Fruit fly (Drosophila melanogaster): ENCODE measurements around the gene mRpL11.
A peak's percentile ranks its signal among the peaks of the same experiment; 100 is the strongest.

Gene mRpL11

DNA sequence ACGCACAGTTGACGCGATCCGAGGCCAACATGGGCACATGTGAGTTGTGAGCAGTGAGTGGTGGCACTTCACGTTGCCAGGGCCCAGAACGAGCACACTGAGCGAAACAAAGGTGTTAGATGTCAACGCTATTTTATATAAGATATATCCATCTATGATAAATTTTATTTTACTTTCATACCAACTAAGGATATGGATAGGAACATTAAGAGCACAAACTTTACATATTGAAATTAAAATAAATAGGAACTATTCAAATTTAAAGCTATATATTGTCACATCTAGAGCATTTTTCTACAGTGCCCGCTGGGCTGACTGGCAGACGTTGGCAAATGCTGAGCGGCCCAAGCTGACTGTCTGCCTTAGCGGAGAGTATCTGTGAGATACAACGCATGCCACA is 41.9 kb upstream of the mRpL11 start (continued):
- peak; percentile 53 for TF ChIP-seq bcd (GFP tag; optimal IDR thresholded peaks at IDR 0.05)
- peak; percentile 82 for TF ChIP-seq CG12391 (tag; optimal IDR thresholded peaks at IDR 0.05)
- TF ChIP-seq fd64A (GFP tag; optimal IDR thresholded peaks at IDR 0.05): no peak
- peak; percentile 14 for TF ChIP-seq Meics (GFP tag; optimal IDR thresholded peaks at IDR 0.05)
- TF ChIP-seq CG16863 (GFP tag; optimal IDR thresholded peaks at IDR 0.05): peak; percentile 17
- no peak for TF ChIP-seq HLH54F (GFP tag; optimal IDR thresholded peaks at IDR 0.05)
- no peak for TF ChIP-seq lbe (GFP tag; optimal IDR thresholded peaks at IDR 0.05)
- TF ChIP-seq CG12769 (tag; optimal IDR thresholded peaks at IDR 0.05): peak; percentile 37
- no peak for TF ChIP-seq CG7745 (tag; optimal IDR thresholded peaks at IDR 0.05)
- peak in 1 of 2 experiments; percentile 51 for TF ChIP-seq Pdp1 (GFP tag; optimal IDR thresholded peaks at IDR 0.05)
- no peak for TF ChIP-seq zfh2 (GFP tag; optimal IDR thresholded peaks at IDR 0.05)
- TF ChIP-seq ap (GFP tag; IDR thresholded peaks at IDR 0.05): peak; percentile 39
- TF ChIP-seq CG8765 (GFP tag; IDR thresholded peaks at IDR 0.05): no peak
- no peak for TF ChIP-seq Aef1 (GFP tag; IDR thresholded peaks at IDR 0.05)
- peak; percentile 47 for TF ChIP-seq bab2 (GFP tag; optimal IDR thresholded peaks at IDR 0.05)
- TF ChIP-seq kay (GFP tag; optimal IDR thresholded peaks at IDR 0.05): peak; percentile 38
- TF ChIP-seq CG32772 (GFP tag; IDR thresholded peaks at IDR 0.05): no peak
- no peak for TF ChIP-seq Lpt (GFP tag; optimal IDR thresholded peaks at IDR 0.05)
- no peak for TF ChIP-seq Taf1 (GFP tag; IDR thresholded peaks at IDR 0.05)
- no peak for TF ChIP-seq MBD-R2 (GFP tag; IDR thresholded peaks at IDR 0.05)
- no peak for TF ChIP-seq da (GFP tag; optimal IDR thresholded peaks at IDR 0.05)
- TF ChIP-seq PHDP (tag; optimal IDR thresholded peaks at IDR 0.05): peak; percentile 73
- no peak for TF ChIP-seq Camta (GFP tag; optimal IDR thresholded peaks at IDR 0.05)
- TF ChIP-seq CG6791 (GFP tag; IDR thresholded peaks at IDR 0.05; ENCODE audit: partially characterized antibody): no peak
- peak; percentile 72 for TF ChIP-seq Spps (tag; optimal IDR thresholded peaks at IDR 0.05)
- no peak for TF ChIP-seq CG7963 (GFP tag; IDR thresholded peaks at IDR 0.05; ENCODE audit: partially characterized antibody)
- peak; percentile 77 for TF ChIP-seq nmo (GFP tag; optimal IDR thresholded peaks at IDR 0.05)
- no peak for TF ChIP-seq B-H2 (GFP tag; optimal IDR thresholded peaks at IDR 0.05)
- TF ChIP-seq bbx (GFP tag; IDR thresholded peaks at IDR 0.05; ENCODE audit: partially characterized antibody): no peak
- peak; percentile 60 for TF ChIP-seq gcm (GFP tag; optimal IDR thresholded peaks at IDR 0.05)
- peak; percentile 81 for TF ChIP-seq CG18262 (tag; optimal IDR thresholded peaks at IDR 0.05)
- peak; percentile 60 for TF ChIP-seq Sox100B (GFP tag; optimal IDR thresholded peaks at IDR 0.05)
- TF ChIP-seq CG10321 (GFP tag; IDR thresholded peaks at IDR 0.05): no peak
- TF ChIP-seq CG14860 (GFP tag; IDR thresholded peaks at IDR 0.05; ENCODE audit: partially characterized antibody): no peak
- TF ChIP-seq CG16779 (GFP tag; IDR thresholded peaks at IDR 0.05): no peak
- TF ChIP-seq cg (GFP tag; optimal IDR thresholded peaks at IDR 0.05): no peak
- TF ChIP-seq zf30C (GFP tag; optimal IDR thresholded peaks at IDR 0.05): peak; percentile 76
- TF ChIP-seq CG4404 (GFP tag; IDR thresholded peaks at IDR 0.05): peak; percentile 75
- peak; percentile 50; the same call in 1 of the 2 replicates for TF ChIP-seq Nf-YA (GFP tag; IDR thresholded peaks at IDR 0.05)
- TF ChIP-seq CG1529 (GFP tag; optimal IDR thresholded peaks at IDR 0.05): peak; percentile 62
- TF ChIP-seq NK7.1 (GFP tag; optimal IDR thresholded peaks at IDR 0.05): no peak
- TF ChIP-seq luna (GFP tag; optimal IDR thresholded peaks at IDR 0.05): no peak
- no peak for TF ChIP-seq cas (GFP tag; IDR thresholded peaks at IDR 0.05)
- no peak for TF ChIP-seq schlank (tag; optimal IDR thresholded peaks at IDR 0.05)
- no peak for TF ChIP-seq CG15514 (GFP tag; optimal IDR thresholded peaks at IDR 0.05)
- TF ChIP-seq lola (GFP tag; optimal IDR thresholded peaks at IDR 0.05): peak in 1 of 3 experiments; percentile 84
- no peak for TF ChIP-seq pum (GFP tag; optimal IDR thresholded peaks at IDR 0.05)
- TF ChIP-seq Dref (GFP tag; IDR thresholded peaks at IDR 0.05): no peak
- no peak for TF ChIP-seq tll (GFP tag; optimal IDR thresholded peaks at IDR 0.05)
- TF ChIP-seq CG8281 (tag; optimal IDR thresholded peaks at IDR 0.05): peak; percentile 16
- TF ChIP-seq CG6175 (GFP tag; IDR thresholded peaks at IDR 0.05): no peak

All from whole organism, embryonic.